Worm (Caenorhabditis elegans) whole organism, late embryonic: ENCODE results near the gene R02E4.1.

Source experiments
- F13H6.1 ChIP-seq: sonication (generic microtip); optimal IDR thresholded peaks from 2 replicates; lab custom pipeline; 2016; ENCODE audit warnings: missing genetic modification characterization, missing compliant biosample characterization
- T23F11.4 ChIP-seq: fragments of 200-800 bp; sonication (Bioruptor generic); optimal IDR thresholded peaks from 2 replicates; lab custom pipeline; 2018; ENCODE audit warnings: mild to moderate bottlenecking, missing genetic modification characterization, missing compliant biosample characterization
- Y22D7AL.16 ChIP-seq: sonication (generic microtip); optimal IDR thresholded peaks from 2 replicates; lab custom pipeline; 2016; ENCODE audit warnings: missing genetic modification characterization, missing compliant biosample characterization
- ahr-1 ChIP-seq: sonication (generic microtip); optimal IDR thresholded peaks from 2 replicates; lab custom pipeline; 2016; ENCODE audit warnings: missing genetic modification characterization, missing compliant biosample characterization
- ceh-14 ChIP-seq: sonication (generic microtip); optimal IDR thresholded peaks from 2 replicates; lab custom pipeline; 2016; ENCODE audit warnings: missing genotype, missing genetic modification characterization, missing compliant biosample characterization
- ceh-18 ChIP-seq: sonication (generic microtip); optimal IDR thresholded peaks from 2 replicates; lab custom pipeline; 2016; ENCODE audit warnings: missing genetic modification characterization, missing compliant biosample characterization
- ceh-19 ChIP-seq: fragments of 200-800 bp; sonication (Bioruptor generic); optimal IDR thresholded peaks from 2 replicates; lab custom pipeline; 2018; ENCODE audit warnings: mild to moderate bottlenecking, missing genetic modification characterization, missing compliant biosample characterization
- ceh-2 ChIP-seq: sonication (generic microtip); optimal IDR thresholded peaks from 2 replicates; lab custom pipeline; 2016; ENCODE audit warnings: missing genotype, missing genetic modification characterization, missing compliant biosample characterization
- ceh-24 ChIP-seq: sonication (generic microtip); optimal IDR thresholded peaks from 2 replicates; lab custom pipeline; 2016; ENCODE audit warnings: mild to moderate bottlenecking, missing genetic modification characterization, missing compliant biosample characterization
- ceh-30 ChIP-seq: fragments of 150-350 bp; optimal IDR thresholded peaks from 2 replicates; lab custom pipeline; 2014; ENCODE audit warnings: missing biosample characterization, missing genetic modification characterization
- ceh-34 ChIP-seq: sonication (generic microtip); optimal IDR thresholded peaks from 2 replicates; lab custom pipeline; 2016; ENCODE audit warnings: mild to moderate bottlenecking, missing genetic modification characterization, missing compliant biosample characterization
- ceh-45 ChIP-seq: fragments of 200-800 bp; sonication (Bioruptor generic); IDR thresholded peaks from 2 replicates; pipeline ENCODE4 v1.3.6; 2022; ENCODE audit warnings: missing genetic modification reagents, missing genetic modification characterization, missing compliant biosample characterization
- ceh-48 ChIP-seq: sonication (generic microtip); optimal IDR thresholded peaks from 2 replicates; lab custom pipeline; 2016; ENCODE audit warnings: missing genetic modification characterization, inconsistent platforms, missing compliant biosample characterization
- ceh-6 ChIP-seq: fragments of 200-800 bp; sonication (Bioruptor generic); optimal IDR thresholded peaks from 2 replicates; lab custom pipeline; 2018; ENCODE audit warnings: mild to moderate bottlenecking, missing genetic modification characterization, missing compliant biosample characterization
- ceh-9 ChIP-seq: sonication (generic microtip); optimal IDR thresholded peaks from 2 replicates; lab custom pipeline; 2016; ENCODE audit warnings: mild to moderate bottlenecking, missing genetic modification characterization, inconsistent platforms, missing compliant biosample characterization
- dmd-4 ChIP-seq: sonication (generic microtip); optimal IDR thresholded peaks from 2 replicates; lab custom pipeline; 2016; ENCODE audit warnings: borderline replicate concordance, missing genetic modification characterization, missing compliant biosample characterization
- dve-1 ChIP-seq: sonication (generic microtip); optimal IDR thresholded peaks from 2 replicates; lab custom pipeline; 2017; ENCODE audit warnings: antibody characterized with exemption, mild to moderate bottlenecking, missing genetic modification characterization, missing compliant biosample characterization
- elt-2 ChIP-seq: sonication (generic microtip); optimal IDR thresholded peaks from 2 replicates; lab custom pipeline; 2016; ENCODE audit warnings: missing genetic modification reagents, missing genetic modification characterization, missing compliant biosample characterization
- elt-4 ChIP-seq: sonication (generic microtip); optimal IDR thresholded peaks from 2 replicates; lab custom pipeline; 2016; ENCODE audit warnings: missing genetic modification characterization, missing compliant biosample characterization
- fax-1 ChIP-seq: sonication (generic microtip); optimal IDR thresholded peaks from 2 replicates; lab custom pipeline; 2016; ENCODE audit warnings: missing genotype, missing genetic modification characterization, missing compliant biosample characterization
- gmeb-2 ChIP-seq: sonication (generic microtip); optimal IDR thresholded peaks from 2 replicates; lab custom pipeline; 2016; ENCODE audit warnings: missing genetic modification characterization, inconsistent platforms, missing compliant biosample characterization
- hlh-13 ChIP-seq: fragments of 200-800 bp; sonication (Bioruptor generic); optimal IDR thresholded peaks from 2 replicates; lab custom pipeline; 2018; ENCODE audit warnings: mild to moderate bottlenecking, missing genetic modification characterization, missing compliant biosample characterization
- hlh-15 ChIP-seq: sonication (generic microtip); optimal IDR thresholded peaks from 2 replicates; lab custom pipeline; 2016; ENCODE audit warnings: missing genetic modification characterization, missing compliant biosample characterization
- lin-11 ChIP-seq: fragments of 200-800 bp; sonication (Bioruptor generic); optimal IDR thresholded peaks from 2 replicates; lab custom pipeline; 2018; ENCODE audit warnings: mild to moderate bottlenecking, missing genetic modification characterization, missing compliant biosample characterization
- nfya-1 ChIP-seq: sonication (generic microtip); optimal IDR thresholded peaks from 2 replicates; lab custom pipeline; 2017; ENCODE audit warnings: missing genetic modification characterization, mild to moderate bottlenecking, missing compliant biosample characterization, antibody characterized with exemption, moderate library complexity
- nhr-11 ChIP-seq: fragments of 150-350 bp; optimal IDR thresholded peaks from 2 replicates; lab custom pipeline; 2014; ENCODE audit warnings: missing biosample characterization, missing genetic modification characterization
- npax-4 ChIP-seq: sonication (generic microtip); optimal IDR thresholded peaks from 2 replicates; lab custom pipeline; 2016; ENCODE audit warnings: missing genetic modification characterization, missing compliant biosample characterization
- odd-2 ChIP-seq: sonication (generic microtip); optimal IDR thresholded peaks from 2 replicates; lab custom pipeline; 2017; ENCODE audit warnings: antibody characterized with exemption, mild to moderate bottlenecking, missing genetic modification characterization, missing compliant biosample characterization
- pag-3 ChIP-seq: sonication (generic microtip); optimal IDR thresholded peaks from 2 replicates; lab custom pipeline; 2016; ENCODE audit warnings: missing compliant biosample characterization, missing genetic modification characterization, borderline replicate concordance
- pat-9 ChIP-seq: fragments of 200-800 bp; sonication (Bioruptor generic); optimal IDR thresholded peaks from 2 replicates; lab custom pipeline; 2018; ENCODE audit warnings: mild to moderate bottlenecking, missing genetic modification characterization, moderate library complexity, missing compliant biosample characterization
- pax-1 ChIP-seq: fragments of 150-350 bp; optimal IDR thresholded peaks from 2 replicates; lab custom pipeline; 2014; ENCODE audit warnings: missing biosample characterization, missing genetic modification characterization
- pha-2 ChIP-seq: sonication (generic microtip); optimal IDR thresholded peaks from 2 replicates; lab custom pipeline; 2017; ENCODE audit warnings: mild to moderate bottlenecking, missing genetic modification characterization, missing compliant biosample characterization
- pqm-1 ChIP-seq: sonication (generic microtip); optimal IDR thresholded peaks from 2 replicates; lab custom pipeline; 2016; ENCODE audit warnings: missing genetic modification characterization, missing compliant biosample characterization
- ref-2 ChIP-seq: sonication (generic microtip); optimal IDR thresholded peaks from 2 replicates; lab custom pipeline; 2016; ENCODE audit warnings: missing genetic modification characterization, missing compliant biosample characterization
- rnt-1 ChIP-seq: sonication (generic microtip); optimal IDR thresholded peaks from 2 replicates; lab custom pipeline; 2016; ENCODE audit warnings: missing genetic modification characterization, missing compliant biosample characterization
- sdc-2 ChIP-seq: sonication (generic microtip); optimal IDR thresholded peaks from 2 replicates; lab custom pipeline; 2016; ENCODE audit warnings: missing genotype, missing genetic modification characterization, missing compliant biosample characterization
- sox-4 ChIP-seq: sonication (generic microtip); optimal IDR thresholded peaks from 2 replicates; lab custom pipeline; 2017; ENCODE audit warnings: mild to moderate bottlenecking, missing genetic modification characterization, inconsistent platforms, missing compliant biosample characterization
- tbx-2 ChIP-seq: sonication (generic microtip); optimal IDR thresholded peaks from 2 replicates; lab custom pipeline; 2016; ENCODE audit warnings: missing genetic modification characterization, missing compliant biosample characterization
- tbx-7 ChIP-seq: sonication (generic microtip); optimal IDR thresholded peaks from 2 replicates; lab custom pipeline; 2016; ENCODE audit warnings: missing genotype, missing genetic modification characterization, missing compliant biosample characterization
- ttx-3 ChIP-seq: sonication (generic microtip); optimal IDR thresholded peaks from 2 replicates; lab custom pipeline; 2016; ENCODE audit warnings: missing genetic modification reagents, missing genetic modification characterization, missing compliant biosample characterization
- unc-3 ChIP-seq, 2 experiments: fragments of 200-800 bp in 1 of 2; sonication (Bioruptor generic) in 1 of 2; sonication (generic microtip) in 1 of 2; conservative IDR thresholded peaks in 1 of 2; optimal IDR thresholded peaks in 1 of 2; 2 replicates each; pipeline versions ENCODE4 v1.3.6 to Lab custom; 2016 to 2022; ENCODE audit warnings: missing compliant biosample characterization in 2 of 2, missing genetic modification characterization in 2 of 2, missing genetic modification reagents in 1 of 2
- unc-55 ChIP-seq: sonication (generic microtip); optimal IDR thresholded peaks from 2 replicates; lab custom pipeline; 2017; ENCODE audit warnings: missing biosample characterization, missing genetic modification reagents, missing genetic modification characterization
- unc-86 ChIP-seq: sonication (generic microtip); optimal IDR thresholded peaks from 2 replicates; lab custom pipeline; 2016; ENCODE audit warnings: missing genetic modification characterization, missing compliant biosample characterization
- zip-5 ChIP-seq: sonication (generic microtip); optimal IDR thresholded peaks from 2 replicates; lab custom pipeline; 2016; ENCODE audit warnings: missing genetic modification characterization, missing compliant biosample characterization
- ztf-16 ChIP-seq: sonication (generic microtip); optimal IDR thresholded peaks from 2 replicates; lab custom pipeline; 2017; ENCODE audit warnings: missing genetic modification characterization, missing compliant biosample characterization

The R02E4.1 gene

DNA sequence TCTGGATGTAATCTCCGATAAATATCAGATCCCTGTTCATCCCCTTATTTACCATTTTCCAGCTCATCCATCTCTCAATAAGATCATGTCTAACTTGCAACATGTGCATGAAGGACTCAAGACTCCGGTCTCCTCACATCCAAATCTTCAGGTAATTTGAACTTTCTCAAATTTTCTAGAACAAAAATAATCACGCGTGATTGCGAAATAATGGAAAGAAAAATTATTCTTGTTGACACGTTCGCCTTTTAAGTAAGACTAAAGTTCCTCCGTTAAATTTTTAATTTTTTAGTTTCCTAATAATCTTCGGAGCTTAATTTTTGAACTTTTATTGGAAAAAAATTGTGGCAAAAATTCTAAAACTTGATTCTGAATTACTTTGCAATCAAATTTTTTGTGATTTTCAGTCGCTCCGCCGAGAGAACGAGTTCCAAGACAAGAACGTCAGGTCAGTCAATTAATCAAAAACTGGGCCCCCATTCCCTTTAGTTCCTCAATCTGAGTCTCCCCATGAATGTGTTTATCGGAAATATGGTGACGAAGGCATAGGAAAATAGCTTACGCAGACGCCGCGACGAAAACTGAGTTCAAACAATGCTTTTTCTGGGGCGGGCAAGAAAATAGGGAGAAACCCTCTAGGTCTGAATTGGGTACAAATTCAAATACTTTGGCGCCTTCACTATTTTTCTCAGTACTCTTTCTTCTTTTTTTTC is 33.3 kb upstream of the R02E4.1 start:
- TF ChIP-seq zip-5 (tag; lab: Kevin White, UChicago), result no peak
- TF ChIP-seq ceh-24, result no peak
- TF ChIP-seq ceh-18 (tag; lab: Kevin White, UChicago), result no peak
- TF ChIP-seq Y22D7AL.16 (tag; lab: Kevin White, UChicago), result no peak
- no peak for TF ChIP-seq hlh-15 (tag; lab: Kevin White, UChicago)
- no peak for TF ChIP-seq rnt-1 (tag; lab: Kevin White, UChicago)
- TF ChIP-seq ceh-19 (GFP tag; lab: Kevin White, UChicago), result no peak
- TF ChIP-seq elt-4 (tag; lab: Kevin White, UChicago), result no peak
- TF ChIP-seq unc-3 (GFP tag; conservative IDR thresholded peaks at IDR 0.05; lab: Robert Waterston, UW), result no peak
- TF ChIP-seq unc-3 (tag; optimal IDR thresholded peaks at IDR 0.05; lab: Kevin White, UChicago), result no peak
- TF ChIP-seq pat-9 (tag; lab: Kevin White, UChicago), result no peak
- no peak for TF ChIP-seq F13H6.1
- no peak for TF ChIP-seq pax-1 (tag; lab: Kevin White, UChicago)
- TF ChIP-seq ceh-9 (tag; lab: Kevin White, UChicago), result no peak
- TF ChIP-seq npax-4, result no peak
- TF ChIP-seq dmd-4 (tag; lab: Kevin White, UChicago), result no peak
- TF ChIP-seq ceh-30 (tag; lab: Kevin White, UChicago), result no peak
- no peak for TF ChIP-seq dve-1
- no peak for TF ChIP-seq nfya-1
- TF ChIP-seq odd-2 (tag; lab: Kevin White, UChicago), result no peak
- no peak for TF ChIP-seq ceh-34

ce11 chrX:4136547-4137311 is 32.4 kb upstream of the R02E4.1 start:
- TF ChIP-seq ceh-18 (tag; lab: Kevin White, UChicago), result no peak
- no peak for TF ChIP-seq ceh-2 (tag; lab: Kevin White, UChicago)
- TF ChIP-seq pha-2 (tag; lab: Kevin White, UChicago), result no peak
- TF ChIP-seq, all 69 proteins: peak for 0

ce11 chrX:4134855-4135254 is 30.5 kb upstream of the R02E4.1 start, which contains the start of gene ZK470.2:
Gene ZK470.2, plus strand, starts transcription at chrX:4135155.
- TF ChIP-seq ceh-14 (tag; lab: Kevin White, UChicago), result no peak
- no peak for TF ChIP-seq ahr-1
- TF ChIP-seq nfya-1, result no peak
- TF ChIP-seq T23F11.4 (GFP tag; lab: Kevin White, UChicago), result no peak
- TF ChIP-seq sox-4 (tag; lab: Kevin White, UChicago), result no peak
- TF ChIP-seq lin-11 (tag; lab: Kevin White, UChicago), result no peak
- no peak for TF ChIP-seq pqm-1
- no peak for TF ChIP-seq fax-1 (tag; lab: Kevin White, UChicago)
- TF ChIP-seq elt-2 (tag; lab: Kevin White, UChicago), result no peak
- TF ChIP-seq dve-1, result no peak
- TF ChIP-seq npax-4, result no peak
- TF ChIP-seq hlh-15 (tag; lab: Kevin White, UChicago), result no peak
- TF ChIP-seq tbx-7 (tag; lab: Kevin White, UChicago), result no peak
- no peak for TF ChIP-seq nhr-11 (tag; lab: Kevin White, UChicago)
- TF ChIP-seq ref-2 (tag; lab: Kevin White, UChicago), result no peak
- no peak for TF ChIP-seq unc-55 (GFP tag; lab: Kevin White, UChicago)

DNA sequence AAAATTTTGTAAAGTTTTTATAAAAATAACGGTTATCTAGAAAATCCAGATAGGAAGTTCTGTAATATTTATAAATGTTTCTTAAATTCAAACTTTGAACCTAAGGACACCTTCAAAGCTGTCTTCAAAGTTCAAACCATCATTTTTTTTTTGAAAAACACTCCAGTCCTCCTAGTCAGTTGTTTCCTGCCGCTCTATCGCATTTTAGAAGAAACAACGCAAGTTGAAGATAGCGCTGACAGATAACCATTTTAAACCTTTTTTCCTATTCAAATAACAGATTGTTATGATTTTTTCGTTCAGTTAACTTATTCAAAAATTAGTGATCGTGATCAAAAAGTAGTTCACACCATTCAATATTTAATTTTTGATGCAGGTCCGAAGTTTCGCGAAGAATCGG is 29.0 kb upstream of the R02E4.1 start:
- TF ChIP-seq sdc-2 (tag; lab: Kevin White, UChicago), result no peak
- no peak for TF ChIP-seq gmeb-2 (tag; lab: Kevin White, UChicago)
- TF ChIP-seq ahr-1, result no peak
- no peak for TF ChIP-seq ttx-3
- TF ChIP-seq tbx-2 (tag; lab: Kevin White, UChicago), result no peak
- no peak for TF ChIP-seq pag-3 (tag; lab: Kevin White, UChicago)
- no peak for TF ChIP-seq ceh-45
- no peak for TF ChIP-seq ceh-6
- no peak for TF ChIP-seq ceh-48 (tag; lab: Kevin White, UChicago)
- TF ChIP-seq ztf-16 (tag; lab: Kevin White, UChicago), result no peak
- TF ChIP-seq hlh-13 (GFP tag; lab: Kevin White, UChicago), result no peak
- no peak for TF ChIP-seq ceh-30 (tag; lab: Kevin White, UChicago)
- no peak for TF ChIP-seq fax-1 (tag; lab: Kevin White, UChicago)
- no peak for TF ChIP-seq unc-86 (tag; lab: Kevin White, UChicago)
- no peak for TF ChIP-seq elt-4 (tag; lab: Kevin White, UChicago)
- no peak for TF ChIP-seq ceh-19 (GFP tag; lab: Kevin White, UChicago)
